Worm (Caenorhabditis elegans) whole organism, L2 larva: Measurements from ENCODE around the gene F42G2.7.

Experiments used
- Y55F3AM.14 ChIP-seq: fragments of 200-800 bp; sonication (Bioruptor generic); optimal IDR thresholded peaks from 2 replicates; lab custom pipeline; 2018; ENCODE audit warnings: mild to moderate bottlenecking, missing genetic modification characterization, missing compliant biosample characterization
- alr-1 ChIP-seq: fragments of 150-350 bp; optimal IDR thresholded peaks from 2 replicates; lab custom pipeline; 2014; ENCODE audit warnings: missing biosample characterization, missing genetic modification characterization
- aly-2 ChIP-seq: fragments of 150-350 bp; optimal IDR thresholded peaks from 2 replicates; lab custom pipeline; 2014; ENCODE audit warnings: missing biosample characterization, missing genetic modification characterization
- dmd-4 ChIP-seq: sonication (generic microtip); optimal IDR thresholded peaks from 2 replicates; lab custom pipeline; 2017; ENCODE audit warnings: missing biosample characterization, missing genetic modification characterization
- elt-3 ChIP-seq: sonication (generic microtip); optimal IDR thresholded peaks from 2 replicates; lab custom pipeline; 2017; ENCODE audit warnings: missing biosample characterization, missing genetic modification characterization
- lin-13 ChIP-seq: fragments of 150-350 bp; optimal IDR thresholded peaks from 2 replicates; lab custom pipeline; 2014; ENCODE audit warnings: missing biosample characterization, missing genetic modification reagents, missing genetic modification characterization
- lin-39 ChIP-seq: fragments of 150-350 bp; optimal IDR thresholded peaks from 2 replicates; lab custom pipeline; 2014; ENCODE audit warnings: missing biosample characterization, missing genetic modification reagents, missing genetic modification characterization
- mbf-1 ChIP-seq: sonication (generic microtip); optimal IDR thresholded peaks from 2 replicates; lab custom pipeline; 2017; ENCODE audit warnings: missing biosample characterization, missing genetic modification characterization
- nhr-237 ChIP-seq: fragments of 150-350 bp; optimal IDR thresholded peaks from 2 replicates; lab custom pipeline; 2014; ENCODE audit warnings: missing biosample characterization, missing genetic modification characterization
- nhr-6 ChIP-seq: fragments of 150-350 bp; optimal IDR thresholded peaks from 2 replicates; lab custom pipeline; 2014; ENCODE audit warnings: missing biosample characterization, missing genetic modification characterization
- snpc-4 ChIP-seq: fragments of 150-350 bp; optimal IDR thresholded peaks from 2 replicates; lab custom pipeline; 2014; ENCODE audit warnings: missing biosample characterization, missing genetic modification characterization
- unc-62 ChIP-seq: fragments of 150-350 bp; optimal IDR thresholded peaks from 2 replicates; lab custom pipeline; 2014; ENCODE audit warnings: missing biosample characterization, missing genetic modification reagents, missing genetic modification characterization
- ztf-1 ChIP-seq: fragments of 200-800 bp; sonication (Bioruptor generic); conservative IDR thresholded peaks from 2 replicates; pipeline ENCODE4 v1.3.6; 2022; ENCODE audit warnings: missing genetic modification characterization, missing compliant biosample characterization

DNA sequence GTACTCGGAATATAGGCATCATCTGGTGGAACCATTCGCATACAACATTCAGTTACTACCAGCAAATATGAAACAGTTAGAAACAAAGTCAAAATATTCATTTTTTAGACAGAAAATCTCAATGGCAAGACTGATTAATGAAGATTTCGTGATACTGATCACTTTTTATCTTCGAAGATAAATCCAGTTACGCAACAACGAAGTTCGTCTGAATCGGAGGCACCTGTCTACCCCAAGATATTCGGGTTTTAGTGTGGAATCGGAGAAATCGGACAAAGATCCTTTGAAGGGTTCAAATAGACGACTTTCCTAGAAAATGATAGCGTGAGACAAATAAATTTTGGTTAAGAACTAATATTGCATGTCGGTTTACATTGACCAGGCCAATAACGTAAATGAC, 22.1 kb upstream of the F42G2.7 start, which contains the start of gene F16G10.13:
- no peak for TF ChIP-seq mbf-1
- no peak for TF ChIP-seq alr-1 (tag; lab: Kevin White, UChicago)
- TF ChIP-seq nhr-6 (tag; lab: Kevin White, UChicago) = no peak
- no peak for TF ChIP-seq nhr-237 (tag; lab: Kevin White, UChicago)
- TF ChIP-seq elt-3 (tag; lab: Kevin White, UChicago) = no peak
- no peak for TF ChIP-seq snpc-4
- no peak for TF ChIP-seq unc-62 (GFP tag; lab: Kevin White, UChicago)
- no peak for TF ChIP-seq lin-39 (tag; lab: Kevin White, UChicago)
- TF ChIP-seq Y55F3AM.14 (GFP tag; lab: Kevin White, UChicago) = no peak
- no peak for TF ChIP-seq ztf-1 (GFP tag; lab: Robert Waterston, UW)
- TF ChIP-seq dmd-4 (tag; lab: Kevin White, UChicago) = no peak
- TF ChIP-seq lin-13 = no peak
- TF ChIP-seq aly-2 (tag; lab: Kevin White, UChicago) = no peak
